Worm (Caenorhabditis elegans): ENCODE data around the gene lmp-2.

Gene lmp-2

DNA sequence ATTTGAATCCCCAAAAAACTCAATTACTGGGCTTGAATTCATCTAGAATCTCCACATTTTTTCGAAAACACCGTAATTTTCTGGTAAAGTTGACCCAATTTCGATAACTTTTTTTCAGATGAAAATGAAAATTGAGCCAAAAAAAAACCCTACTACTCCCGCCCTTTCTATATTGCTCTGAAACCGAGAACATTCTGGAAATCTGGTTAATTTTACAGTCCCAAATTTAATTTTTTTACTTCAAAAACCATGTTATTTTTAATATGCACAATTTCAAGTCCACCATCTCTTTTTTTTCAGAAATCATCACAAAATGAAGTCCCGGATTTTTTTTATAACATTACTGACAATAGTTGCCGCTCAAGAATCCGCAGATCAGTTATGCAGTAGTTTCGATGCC, 13.8 kb upstream of the lmp-2 start, which contains the start of gene C05D9.3:
C05D9.3 (plus strand) TSS at position 301 of the 400 bp plus-strand sequence.
- TF ChIP-seq him-1 (tag; optimal IDR thresholded peaks at IDR 0.05) (no peak), dao-5 (tag; optimal IDR thresholded peaks at IDR 0.05) (no peak), W03F9.2 (tag; optimal IDR thresholded peaks at IDR 0.05) (no peak)

DNA sequence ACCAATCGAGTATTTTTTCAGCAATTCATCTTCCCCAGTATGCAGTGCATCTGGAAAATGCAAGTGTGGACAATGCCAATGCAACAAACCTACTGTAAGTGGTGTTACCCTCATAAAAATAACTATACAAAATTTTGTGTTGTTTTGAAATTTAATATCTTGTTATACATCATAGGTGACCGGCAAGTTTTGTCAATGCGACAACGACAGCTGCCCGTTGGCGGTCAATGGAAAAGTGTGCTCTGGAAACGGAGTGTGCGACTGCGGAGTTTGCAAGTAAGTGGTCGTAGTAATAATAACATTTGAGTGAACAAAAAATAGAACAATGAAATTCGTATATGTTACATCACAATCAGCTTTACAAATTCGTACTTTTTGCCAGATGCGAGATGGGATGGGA, 10.2 kb upstream of the lmp-2 start:
- TF ChIP-seq W03F9.2 (tag; optimal IDR thresholded peaks at IDR 0.05), result no peak
- TF ChIP-seq dao-5 (tag; optimal IDR thresholded peaks at IDR 0.05), result no peak
- TF ChIP-seq him-1 (tag; optimal IDR thresholded peaks at IDR 0.05), result no peak

- TF ChIP-seq him-1 (tag; optimal IDR thresholded peaks at IDR 0.05), result no peak
- TF ChIP-seq dao-5 (tag; optimal IDR thresholded peaks at IDR 0.05), result no peak
- TF ChIP-seq W03F9.2 (tag; optimal IDR thresholded peaks at IDR 0.05), result no peak
Observed at ce11 chrX:1117252-1117651, 8.2 kb upstream of the lmp-2 start.

DNA sequence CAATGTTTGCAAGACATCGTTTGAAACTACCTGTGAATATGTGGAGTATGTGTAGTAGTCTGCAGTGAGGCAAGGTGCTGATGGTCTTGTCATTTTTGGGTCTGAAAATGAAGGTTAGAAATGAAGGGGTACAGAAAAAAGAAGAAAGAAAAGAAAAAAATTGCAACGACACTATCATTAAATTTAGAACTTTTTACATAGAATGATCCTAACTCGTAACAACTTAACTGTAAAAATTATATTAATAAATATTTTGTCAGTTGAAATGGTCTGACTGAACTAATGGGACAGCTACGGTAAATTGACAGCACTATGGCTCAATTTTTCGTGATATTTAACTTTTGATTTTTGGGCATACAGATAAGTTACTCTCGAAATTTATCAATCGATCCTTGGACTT, 6.1 kb upstream of the lmp-2 start, which contains the start of gene C05D9.7:
C05D9.7 (minus strand) TSS at position 101 of the 400 bp plus-strand sequence.
- no peak for TF ChIP-seq dao-5 (tag; optimal IDR thresholded peaks at IDR 0.05)
- no peak for TF ChIP-seq W03F9.2 (tag; optimal IDR thresholded peaks at IDR 0.05)

DNA sequence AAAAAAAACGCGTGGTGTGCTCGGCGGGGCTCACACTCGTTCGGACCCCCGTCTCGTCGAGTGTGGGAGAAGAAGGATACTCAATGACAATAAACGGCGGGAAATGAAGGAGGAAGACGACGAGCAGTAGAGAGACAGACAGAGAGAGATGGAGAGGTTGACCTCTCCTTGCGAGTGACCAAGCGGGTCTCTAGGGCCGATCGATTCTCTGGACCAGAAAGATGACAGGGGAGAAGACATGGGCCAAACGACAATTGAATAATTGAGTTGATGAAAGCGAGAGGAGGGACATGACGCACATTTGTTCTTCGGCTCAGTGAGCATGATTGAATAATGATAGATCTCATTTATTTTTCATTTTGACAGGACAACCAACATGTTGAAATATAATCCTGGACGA, 5.1 kb upstream of the lmp-2 start:
- no peak for TF ChIP-seq him-1 (tag; optimal IDR thresholded peaks at IDR 0.05)
- TF ChIP-seq dao-5 (tag; optimal IDR thresholded peaks at IDR 0.05), result no peak
- TF ChIP-seq W03F9.2 (tag; optimal IDR thresholded peaks at IDR 0.05), result no peak

ce11 chrX:1121575-1121974, 3.8 kb upstream of the lmp-2 start:
- no peak for TF ChIP-seq dao-5 (tag; optimal IDR thresholded peaks at IDR 0.05)
- TF ChIP-seq W03F9.2 (tag; optimal IDR thresholded peaks at IDR 0.05), result no peak
- TF ChIP-seq him-1 (tag; optimal IDR thresholded peaks at IDR 0.05), result no peak

DNA sequence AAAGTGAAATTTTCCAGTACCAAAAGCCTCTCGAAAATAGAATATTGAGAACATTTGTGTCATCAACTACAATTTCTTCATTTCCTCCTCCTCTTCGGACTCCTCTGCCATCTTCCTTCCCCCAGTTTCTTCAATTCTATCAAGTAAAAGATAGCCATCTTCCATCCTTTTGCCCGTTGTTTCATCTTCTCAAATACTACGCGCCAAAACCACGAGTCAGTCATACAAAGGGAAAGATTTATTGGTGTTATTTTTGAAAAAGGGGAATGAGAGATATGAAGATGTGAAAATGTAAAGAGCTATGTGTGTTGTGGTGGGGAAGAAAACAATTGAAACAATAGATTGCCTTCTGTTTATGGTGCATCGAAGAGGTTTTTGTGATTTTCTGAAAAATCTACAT, 3.2 kb upstream of the lmp-2 start:
- no peak for TF ChIP-seq W03F9.2 (tag; optimal IDR thresholded peaks at IDR 0.05)
- no peak for TF ChIP-seq him-1 (tag; optimal IDR thresholded peaks at IDR 0.05)

- TF ChIP-seq him-1 (tag; optimal IDR thresholded peaks at IDR 0.05) (no peak), dao-5 (tag; optimal IDR thresholded peaks at IDR 0.05) (no peak), W03F9.2 (tag; optimal IDR thresholded peaks at IDR 0.05) (no peak)
Observed at ce11 chrX:1123471-1123870, 1.9 kb upstream of the lmp-2 start.

ce11 chrX:1124146-1124545, 1.3 kb upstream of the lmp-2 start, which contains the start of gene C05D9.9:
C05D9.9 (minus strand) TSS chrX:1124246.
- TF ChIP-seq dao-5 (tag; optimal IDR thresholded peaks at IDR 0.05), result no peak
- TF ChIP-seq W03F9.2 (tag; optimal IDR thresholded peaks at IDR 0.05), result no peak
- no peak for TF ChIP-seq him-1 (tag; optimal IDR thresholded peaks at IDR 0.05)

ce11 chrX:1126207-1126606, 792 bp downstream of the lmp-2 start:
- no peak for TF ChIP-seq dao-5 (tag; optimal IDR thresholded peaks at IDR 0.05)
- no peak for TF ChIP-seq W03F9.2 (tag; optimal IDR thresholded peaks at IDR 0.05)
- no peak for TF ChIP-seq him-1 (tag; optimal IDR thresholded peaks at IDR 0.05)

DNA sequence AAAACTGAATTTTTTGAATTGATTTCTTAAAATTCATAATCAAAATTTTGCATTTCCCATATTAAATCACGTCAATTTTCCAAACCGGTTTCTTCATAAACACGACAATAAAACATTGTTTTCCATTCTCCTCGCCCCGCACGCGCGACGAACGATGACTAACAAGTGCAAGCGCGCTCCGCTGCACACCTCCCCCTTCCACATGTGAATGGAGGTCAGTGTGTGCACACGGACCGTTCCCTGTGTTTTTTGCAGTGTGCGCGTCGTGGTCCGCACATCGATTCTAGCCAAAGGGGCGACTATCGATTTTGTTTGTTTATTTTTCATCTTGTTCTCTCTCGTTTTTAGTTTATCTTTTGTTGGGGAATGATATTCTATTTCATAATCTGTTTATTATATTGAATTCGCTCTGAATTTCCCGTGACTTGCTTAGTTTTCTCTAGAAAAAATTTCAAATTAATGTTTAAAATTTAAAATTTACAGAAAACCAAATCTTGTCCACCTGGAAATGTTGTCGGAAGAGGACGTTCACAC, 3.2 kb downstream of the lmp-2 start, which contains the start of gene snx-1:
snx-1 (plus strand) TSS at position 484 of the 534 bp plus-strand sequence.
- TF ChIP-seq him-1 (tag; optimal IDR thresholded peaks at IDR 0.05), result no peak
- peak; percentile 5 for TF ChIP-seq W03F9.2 (tag; optimal IDR thresholded peaks at IDR 0.05)

DNA sequence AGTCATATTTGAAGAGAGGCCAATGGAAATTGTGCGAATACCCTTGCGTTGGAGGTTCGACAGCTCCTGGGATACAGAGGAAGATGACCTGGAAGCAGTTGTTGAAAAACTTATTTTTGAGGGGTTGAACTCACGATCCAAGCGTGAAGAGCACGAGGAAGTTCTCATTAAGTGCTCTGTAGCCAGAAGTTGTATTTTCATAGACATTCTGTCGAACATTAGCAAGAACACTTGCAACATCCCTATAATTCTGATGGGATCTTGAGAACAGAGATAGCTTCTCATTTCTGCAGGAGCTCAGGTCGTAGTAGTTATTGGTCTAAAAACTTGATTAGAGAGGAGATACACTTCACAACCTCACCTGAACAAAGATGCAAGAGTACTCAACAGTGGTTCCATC, 16.2 kb downstream of the lmp-2 start:
- TF ChIP-seq W03F9.2 (tag; optimal IDR thresholded peaks at IDR 0.05), result no peak
- TF ChIP-seq dao-5 (tag; optimal IDR thresholded peaks at IDR 0.05), result no peak
- no peak for TF ChIP-seq him-1 (tag; optimal IDR thresholded peaks at IDR 0.05)

- TF ChIP-seq dao-5 (tag; optimal IDR thresholded peaks at IDR 0.05) (no peak), W03F9.2 (tag; optimal IDR thresholded peaks at IDR 0.05) (no peak), him-1 (tag; optimal IDR thresholded peaks at IDR 0.05) (no peak)
Observed at ce11 chrX:1147394-1147793, 22.0 kb downstream of the lmp-2 start.

DNA sequence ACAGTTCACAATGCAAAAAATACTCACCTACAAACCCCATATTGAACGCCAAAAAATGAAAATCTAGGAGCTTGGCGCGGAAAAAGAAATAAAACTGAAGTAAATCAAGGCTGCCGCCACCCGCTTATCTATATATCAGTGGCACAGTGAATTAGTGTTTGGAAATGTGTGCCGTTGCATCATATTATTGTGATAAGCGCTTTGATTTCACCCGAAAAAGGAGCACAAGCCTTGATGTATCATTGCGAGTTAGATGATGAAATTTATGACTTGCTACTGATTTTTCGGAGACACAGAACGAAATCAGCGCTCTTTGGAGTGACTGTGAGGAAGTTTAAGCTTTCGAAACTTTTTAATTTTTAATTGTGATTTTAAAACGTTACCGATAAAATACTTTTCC, 23.0 kb downstream of the lmp-2 start, which contains the start of the genes R193.2 and R193.6:
R193.2 (minus strand) TSS at position 148 of the 400 bp plus-strand sequence.
R193.6 (plus strand) TSS at position 350 of the 400 bp plus-strand sequence.
- TF ChIP-seq W03F9.2 (tag; optimal IDR thresholded peaks at IDR 0.05) (no peak), dao-5 (tag; optimal IDR thresholded peaks at IDR 0.05) (no peak), him-1 (tag; optimal IDR thresholded peaks at IDR 0.05) (no peak)

ce11 chrX:1154648-1155047, 29.2 kb downstream of the lmp-2 start, which contains the start of gene R193.1:
R193.1 (plus strand) TSS chrX:1154948.
- TF ChIP-seq dao-5 (tag; optimal IDR thresholded peaks at IDR 0.05) (no peak), W03F9.2 (tag; optimal IDR thresholded peaks at IDR 0.05) (no peak), him-1 (tag; optimal IDR thresholded peaks at IDR 0.05) (no peak)

All from whole organism, L4/young adult.